Fruit fly (Drosophila melanogaster): ENCODE measurements around the gene Hsp22.

Hsp22 gene

DNA sequence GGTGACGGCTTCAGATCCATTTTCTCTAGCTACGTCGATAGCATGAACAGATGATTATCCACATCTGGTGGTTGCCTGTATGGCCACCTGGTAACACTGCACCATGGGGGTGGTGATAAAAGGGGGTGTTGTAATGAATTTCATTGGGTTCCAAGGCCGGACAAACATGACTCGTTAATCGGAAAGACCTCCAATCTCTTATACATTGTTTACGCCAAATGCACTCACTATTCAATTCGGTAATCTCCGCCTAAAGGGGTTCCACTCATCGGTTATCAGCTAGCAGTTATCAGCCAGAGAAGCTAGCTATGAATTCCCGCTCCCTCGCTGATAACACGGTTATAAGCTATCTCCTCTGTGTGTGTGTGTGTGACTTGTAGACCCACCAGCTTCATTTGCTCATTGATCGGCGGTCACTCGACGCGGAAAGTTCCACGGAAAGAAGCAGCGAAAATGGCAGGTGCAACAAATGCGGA is 12.5 kb upstream of the Hsp22 start, which contains the start of gene Pdxk:
Gene Pdxk (plus strand): TSS at position 100 of the 476 bp plus-strand sequence.
- TF ChIP-seq pdm3 (GFP tag; optimal IDR thresholded peaks at IDR 0.05) = no peak
- no peak for TF ChIP-seq Blimp-1 (GFP tag; optimal IDR thresholded peaks at IDR 0.05)
- no peak for TF ChIP-seq Sox15 (GFP tag; optimal IDR thresholded peaks at IDR 0.05)
- peak; percentile 30 for TF ChIP-seq CG6276 (GFP tag; optimal IDR thresholded peaks at IDR 0.05)
- no peak for TF ChIP-seq CG31627 (GFP tag; optimal IDR thresholded peaks at IDR 0.05)
- no peak for TF ChIP-seq CG7368 (GFP tag; optimal IDR thresholded peaks at IDR 0.05)
- TF ChIP-seq CG10631 (GFP tag; optimal IDR thresholded peaks at IDR 0.05) = no peak
- 0 out of 3 replicates have a peak, but pooled peaks have one; percentile 30 for TF ChIP-seq CG8119 (GFP tag; IDR thresholded peaks at IDR 0.05)
- TF ChIP-seq fd85E (GFP tag; optimal IDR thresholded peaks at IDR 0.05) = no peak
- no peak for TF ChIP-seq topi (GFP tag; optimal IDR thresholded peaks at IDR 0.05)
- TF ChIP-seq Sox102F (GFP tag; optimal IDR thresholded peaks at IDR 0.05) = no peak
- TF ChIP-seq ss (GFP tag; optimal IDR thresholded peaks at IDR 0.05) = peak; percentile 14 to 20
- no peak for TF ChIP-seq CG3919 (GFP tag; optimal IDR thresholded peaks at IDR 0.05)
- TF ChIP-seq eg (GFP tag; IDR thresholded peaks at IDR 0.05) = no peak
- no peak for TF ChIP-seq CG6792 (GFP tag; optimal IDR thresholded peaks at IDR 0.05)
- no peak for TF ChIP-seq cyc (GFP tag; optimal IDR thresholded peaks at IDR 0.05)
- TF ChIP-seq CG6163 (GFP tag; IDR thresholded peaks at IDR 0.05) = no peak; the same call in 2 of the 3 replicates
- peak; percentile 71 for TF ChIP-seq CG10669 (GFP tag; optimal IDR thresholded peaks at IDR 0.05)
- TF ChIP-seq lz (GFP tag; optimal IDR thresholded peaks at IDR 0.05) = no peak
- TF ChIP-seq CG4318 (GFP tag; optimal IDR thresholded peaks at IDR 0.05) = no peak
- TF ChIP-seq Hr39 (GFP tag; optimal IDR thresholded peaks at IDR 0.05) = no peak
- TF ChIP-seq svp (GFP tag) = peak; percentile 89
- TF ChIP-seq CG11902 (GFP tag; optimal IDR thresholded peaks at IDR 0.05) = no peak
- TF ChIP-seq CG6808 (GFP tag; optimal IDR thresholded peaks at IDR 0.05) = no peak
- peak; percentile 45 for TF ChIP-seq vri (GFP tag; optimal IDR thresholded peaks at IDR 0.05)
- TF ChIP-seq net (GFP tag; optimal IDR thresholded peaks at IDR 0.05) = peak; percentile 3
- no peak for TF ChIP-seq CG15336 (GFP tag; IDR thresholded peaks at IDR 0.05)
- no peak for TF ChIP-seq acj6 (GFP tag; optimal IDR thresholded peaks at IDR 0.05)
- no peak for TF ChIP-seq OdsH (GFP tag; optimal IDR thresholded peaks at IDR 0.05)
- TF ChIP-seq Eip78C (GFP tag) = peak; percentile 74
- TF ChIP-seq spab (GFP tag; optimal IDR thresholded peaks at IDR 0.05) = no peak
- no peak for TF ChIP-seq fd59A (GFP tag; optimal IDR thresholded peaks at IDR 0.05)
- TF ChIP-seq CG11294 (GFP tag; IDR thresholded peaks at IDR 0.05) = no peak
- peak; percentile 2 for TF ChIP-seq CG1621 (tag; optimal IDR thresholded peaks at IDR 0.05)
- TF ChIP-seq Eip75B (GFP tag; optimal IDR thresholded peaks at IDR 0.05) = peak; percentile 43
- TF ChIP-seq Hr38 (GFP tag; optimal IDR thresholded peaks at IDR 0.05) = no peak
- TF ChIP-seq CG8319 (GFP tag; optimal IDR thresholded peaks at IDR 0.05) = no peak
- no peak for TF ChIP-seq CG32006 (GFP tag; optimal IDR thresholded peaks at IDR 0.05)
- TF ChIP-seq CG34406 (GFP tag; optimal IDR thresholded peaks at IDR 0.05) = no peak
- no peak for TF ChIP-seq Gug (GFP tag; IDR thresholded peaks at IDR 0.05)
- no peak for TF ChIP-seq Eip93F (GFP tag; optimal IDR thresholded peaks at IDR 0.05)
- TF ChIP-seq CG6854 (GFP tag; optimal IDR thresholded peaks at IDR 0.05) = peak; percentile 19
- TF ChIP-seq CG8632 (GFP tag; optimal IDR thresholded peaks at IDR 0.05) = no peak
- TF ChIP-seq fkh (GFP tag; optimal IDR thresholded peaks at IDR 0.05) = peak; percentile 84
- TF ChIP-seq dsx (GFP tag; optimal IDR thresholded peaks at IDR 0.05; ENCODE audit: poor library complexity, severe bottlenecking) = peak; percentile 39
- TF ChIP-seq achi (GFP tag; optimal IDR thresholded peaks at IDR 0.05) = no peak
- no peak for TF ChIP-seq CG9139 (GFP tag; optimal IDR thresholded peaks at IDR 0.05)
- TF ChIP-seq Smox (GFP tag; optimal IDR thresholded peaks at IDR 0.05) = no peak
- no peak for TF ChIP-seq CG3032 (tag; optimal IDR thresholded peaks at IDR 0.05)
- TF ChIP-seq Ets96B (tag; optimal IDR thresholded peaks at IDR 0.05) = no peak
- TF ChIP-seq dac (GFP tag; optimal IDR thresholded peaks at IDR 0.05) = no peak
- TF ChIP-seq Met (GFP tag; optimal IDR thresholded peaks at IDR 0.05) = no peak
- TF ChIP-seq Ets21C (GFP tag; optimal IDR thresholded peaks at IDR 0.05) = no peak
